Worm (Caenorhabditis elegans) whole organism, early embryonic: ENCODE data around the gene Y57A10A.8.

Experiments used
- B0310.2 ChIP-seq: sonication (generic microtip); optimal IDR thresholded peaks from 2 replicates; lab custom pipeline; 2016; ENCODE audit warnings: mild to moderate bottlenecking, missing genetic modification characterization, missing compliant biosample characterization
- F13C5.2 ChIP-seq: sonication (generic microtip); optimal IDR thresholded peaks from 2 replicates; lab custom pipeline; 2017; ENCODE audit warnings: mild to moderate bottlenecking, missing genetic modification characterization, inconsistent platforms, missing compliant biosample characterization
- aly-1 ChIP-seq: sonication (generic microtip); optimal IDR thresholded peaks from 2 replicates; lab custom pipeline; 2016; ENCODE audit warnings: missing genetic modification characterization, missing compliant biosample characterization
- ama-1 ChIP-seq: fragments of 150-350 bp; optimal IDR thresholded peaks from 2 replicates; lab custom pipeline; 2014
- ceh-13 ChIP-seq: fragments of 200-800 bp; sonication (Bioruptor generic); optimal IDR thresholded peaks from 2 replicates; lab custom pipeline; 2018; ENCODE audit warnings: mild to moderate bottlenecking, missing genetic modification characterization, missing compliant biosample characterization
- ceh-36 ChIP-seq: sonication (generic microtip); optimal IDR thresholded peaks from 2 replicates; lab custom pipeline; 2016; ENCODE audit warnings: missing genetic modification characterization, inconsistent platforms, missing compliant biosample characterization
- ets-7 ChIP-seq: sonication (generic microtip); optimal IDR thresholded peaks from 2 replicates; lab custom pipeline; 2016; ENCODE audit warnings: missing genotype, missing genetic modification characterization, missing compliant biosample characterization
- flt-1 ChIP-seq: fragments of 200-800 bp; sonication (Bioruptor generic); IDR thresholded peaks from 2 replicates; pipeline ENCODE4 v1.3.6; 2022; ENCODE audit warnings: missing genetic modification characterization, missing compliant biosample characterization
- hmbx-1 ChIP-seq: sonication (generic microtip); optimal IDR thresholded peaks from 2 replicates; lab custom pipeline; 2016; ENCODE audit warnings: mild to moderate bottlenecking, missing genetic modification characterization, missing compliant biosample characterization
- hmg-4 ChIP-seq: fragments of 200-800 bp; sonication (Bioruptor generic); optimal IDR thresholded peaks from 2 replicates; lab custom pipeline; 2018; ENCODE audit warnings: mild to moderate bottlenecking, missing genetic modification characterization, missing compliant biosample characterization
- hnd-1 ChIP-seq: sonication (generic microtip); optimal IDR thresholded peaks from 2 replicates; lab custom pipeline; 2016; ENCODE audit warnings: missing genetic modification characterization, missing compliant biosample characterization
- pes-1 ChIP-seq: fragments of 200-800 bp; sonication (Bioruptor generic); IDR thresholded peaks from 2 replicates; pipeline ENCODE4 v1.3.6; 2022; ENCODE audit warnings: missing genetic modification reagents, missing genetic modification characterization, missing compliant biosample characterization
- scrt-1 ChIP-seq: fragments of 200-800 bp; sonication (Bioruptor generic); IDR thresholded peaks from 2 replicates; pipeline ENCODE4 v1.3.6; 2022; ENCODE audit warnings: missing genetic modification characterization, missing compliant biosample characterization
- sea-1 ChIP-seq: fragments of 200-800 bp; sonication (Bioruptor generic); conservative IDR thresholded peaks from 2 replicates; pipeline ENCODE4 v1.3.6; 2022; ENCODE audit warnings: missing genetic modification characterization, missing compliant biosample characterization
- tbx-11 ChIP-seq: fragments of 200-800 bp; sonication (Bioruptor generic); IDR thresholded peaks from 2 replicates; pipeline ENCODE4 v1.3.6; 2022; ENCODE audit warnings: missing genetic modification characterization, missing compliant biosample characterization
- tbx-37 ChIP-seq: fragments of 200-800 bp; sonication (Bioruptor generic); conservative IDR thresholded peaks from 2 replicates; pipeline ENCODE4 v1.3.6; 2022; ENCODE audit warnings: missing genetic modification reagents, missing genetic modification characterization, missing compliant biosample characterization
- tra-4 ChIP-seq: sonication (generic microtip); optimal IDR thresholded peaks from 2 replicates; lab custom pipeline; 2017; ENCODE audit warnings: missing genetic modification characterization, missing compliant biosample characterization

Y57A10A.8 gene

ce11 chrII:12204617-12205016 is 40.0 kb downstream of the Y57A10A.8 start:
- TF ChIP-seq hnd-1 (no peak), tbx-11 (no peak), ceh-36 (tag; lab: Kevin White, UChicago) (no peak), aly-1 (no peak), scrt-1 (GFP tag; lab: Robert Waterston, UW) (no peak), tra-4 (no peak), flt-1 (GFP tag; lab: Robert Waterston, UW) (no peak), F13C5.2 (tag; lab: Kevin White, UChicago) (no peak), ceh-13 (GFP tag; lab: Kevin White, UChicago) (no peak), sea-1 (no peak)

- TF ChIP-seq ceh-36 (tag; lab: Kevin White, UChicago) (no peak), flt-1 (GFP tag; lab: Robert Waterston, UW) (no peak), pes-1 (GFP tag; lab: Robert Waterston, UW) (no peak), ama-1 (lab: Kevin White, UChicago) (no peak), tbx-37 (GFP tag; lab: Robert Waterston, UW) (no peak), hnd-1 (no peak), ets-7 (tag; lab: Kevin White, UChicago) (no peak), aly-1 (no peak), ceh-13 (GFP tag; lab: Kevin White, UChicago) (no peak)
Measured at ce11 chrII:12208741-12209140, 44.1 kb downstream of the Y57A10A.8 start.

- TF ChIP-seq B0310.2 (tag; lab: Kevin White, UChicago) (no peak), tbx-37 (GFP tag; lab: Robert Waterston, UW) (no peak), hmbx-1 (no peak), flt-1 (GFP tag; lab: Robert Waterston, UW) (no peak), sea-1 (no peak), ets-7 (tag; lab: Kevin White, UChicago) (no peak), ceh-13 (GFP tag; lab: Kevin White, UChicago) (no peak), F13C5.2 (tag; lab: Kevin White, UChicago) (no peak), tbx-11 (no peak), scrt-1 (GFP tag; lab: Robert Waterston, UW) (no peak), pes-1 (GFP tag; lab: Robert Waterston, UW) (no peak), hmg-4 (GFP tag; lab: Kevin White, UChicago) (no peak)
Measured at ce11 chrII:12211652-12212245, 47.1 kb downstream of the Y57A10A.8 start.

DNA sequence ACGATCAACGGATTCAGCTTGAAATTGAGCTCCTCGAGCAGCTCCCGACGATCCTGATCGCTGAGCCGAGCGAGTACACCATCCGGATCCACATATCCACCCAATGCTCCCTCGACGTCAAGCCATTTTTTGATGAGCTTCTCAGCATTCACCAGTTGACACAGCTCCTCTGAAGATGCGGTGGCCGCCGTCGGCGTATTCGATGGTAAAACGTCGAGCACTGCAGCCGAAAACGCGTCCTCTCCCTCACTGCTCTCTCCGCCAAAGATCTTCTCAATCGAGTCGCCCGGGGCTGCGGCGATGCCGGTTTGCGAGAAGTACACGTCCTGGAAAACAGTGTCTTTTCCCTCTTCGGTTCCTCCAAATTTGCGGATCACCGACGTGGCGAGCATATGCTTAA is 49.9 kb downstream of the Y57A10A.8 start:
- no peak for TF ChIP-seq tbx-11
- no peak for TF ChIP-seq tra-4
- TF ChIP-seq B0310.2 (tag; lab: Kevin White, UChicago) = peak; percentile 45
- TF ChIP-seq F13C5.2 (tag; lab: Kevin White, UChicago) = no peak
